Worm (Caenorhabditis elegans): ENCODE measurements around the gene hmg-5.

hmg-5 gene

DNA sequence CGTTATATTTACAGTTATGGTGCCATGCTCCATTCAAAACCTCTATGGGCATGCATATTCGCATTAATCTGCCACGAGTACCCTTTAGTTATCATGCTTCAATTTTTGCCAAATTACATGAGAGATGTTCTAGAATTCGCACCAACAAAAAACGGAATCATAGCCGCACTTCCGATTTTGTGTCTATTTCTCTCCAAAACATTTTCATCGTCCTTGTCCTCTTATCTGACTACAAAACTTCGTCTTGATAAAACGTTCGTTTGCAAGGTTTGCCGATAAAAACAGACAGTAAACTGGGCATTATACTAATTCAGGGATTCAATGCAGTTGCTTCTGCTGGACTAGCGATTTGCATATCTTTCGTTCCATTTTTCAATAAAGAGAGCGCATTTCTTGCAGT, 7.2 kb upstream of the hmg-5 start:
- TF ChIP-seq ceh-39 (tag; optimal IDR thresholded peaks at IDR 0.05) (no peak), sptf-1 (tag; optimal IDR thresholded peaks at IDR 0.05) (no peak), nhr-2 (tag; optimal IDR thresholded peaks at IDR 0.05) (no peak), lsy-2 (tag; optimal IDR thresholded peaks at IDR 0.05) (no peak), bed-3 (GFP tag; optimal IDR thresholded peaks at IDR 0.05) (no peak), lin-13 (tag; optimal IDR thresholded peaks at IDR 0.05) (no peak), mep-1 (tag; optimal IDR thresholded peaks at IDR 0.05) (no peak), cnd-1 (tag; optimal IDR thresholded peaks at IDR 0.05) (no peak), snpc-4 (tag; optimal IDR thresholded peaks at IDR 0.05) (no peak), pha-4 (tag; optimal IDR thresholded peaks at IDR 0.05) (no peak)

DNA sequence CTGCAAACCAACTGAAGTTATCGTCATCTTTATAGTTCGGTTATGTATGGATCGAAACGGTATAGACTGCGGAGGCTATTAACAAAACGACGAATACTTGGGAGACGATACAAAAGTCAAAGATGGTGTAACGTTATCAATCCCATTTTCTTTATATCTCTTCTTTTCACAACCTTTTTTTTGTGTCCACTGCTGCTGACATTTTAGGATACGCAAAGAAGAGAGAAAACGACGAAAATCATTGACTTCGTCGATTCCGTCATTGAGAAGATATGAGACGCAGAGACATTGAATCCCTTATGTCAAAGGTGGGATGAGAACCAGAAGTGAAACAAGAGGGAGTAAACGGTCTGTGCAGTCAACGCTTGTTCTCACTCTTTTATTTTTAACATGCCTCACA, 5.1 kb upstream of the hmg-5 start, which contains the start of gene cima-1:
Gene cima-1, plus strand, starts transcription at position 340 of the 400 bp plus-strand sequence.
- TF ChIP-seq ztf-11 (tag; optimal IDR thresholded peaks at IDR 0.05) (no peak), unc-120 (tag; optimal IDR thresholded peaks at IDR 0.05; ENCODE audit: poor library complexity, severe bottlenecking) (no peak), sptf-1 (tag; optimal IDR thresholded peaks at IDR 0.05) (no peak), lin-13 (tag; optimal IDR thresholded peaks at IDR 0.05) (no peak), snpc-4 (tag; optimal IDR thresholded peaks at IDR 0.05) (no peak), lin-32 (GFP tag; optimal IDR thresholded peaks at IDR 0.05) (no peak), ces-1 (GFP tag; optimal IDR thresholded peaks at IDR 0.05) (no peak), ceh-43 (GFP tag; optimal IDR thresholded peaks at IDR 0.05) (no peak), M03D4.4 (tag; optimal IDR thresholded peaks at IDR 0.05) (no peak), pha-4 (tag; optimal IDR thresholded peaks at IDR 0.05) (no peak), zip-8 (tag; optimal IDR thresholded peaks at IDR 0.05) (no peak), unc-62 (GFP tag; optimal IDR thresholded peaks at IDR 0.05) (no peak), drap-1 (GFP tag; optimal IDR thresholded peaks at IDR 0.05) (no peak), lsy-2 (tag; optimal IDR thresholded peaks at IDR 0.05) (no peak), mep-1 (tag; optimal IDR thresholded peaks at IDR 0.05) (no peak), cnd-1 (tag; optimal IDR thresholded peaks at IDR 0.05) (no peak), mls-2 (tag; optimal IDR thresholded peaks at IDR 0.05) (no peak)

DNA sequence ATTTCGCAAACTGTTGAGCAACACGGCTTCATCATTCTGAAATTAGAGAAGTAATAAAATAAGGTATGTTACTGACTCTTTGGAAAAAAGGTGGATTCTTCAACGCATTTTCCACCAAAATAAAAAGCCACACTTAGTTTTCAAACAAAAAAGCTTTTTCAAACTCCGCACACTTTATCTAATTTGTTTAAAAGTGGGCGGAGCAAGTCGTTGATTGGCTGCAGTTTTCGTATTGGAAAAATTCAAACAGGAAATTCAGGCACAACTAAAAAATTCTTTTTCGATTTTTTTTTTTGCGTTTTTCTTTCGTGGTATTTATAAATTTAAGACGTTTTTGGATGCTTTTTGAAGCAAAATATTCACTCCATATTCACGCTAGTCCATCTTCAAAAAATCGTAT, 4.4 kb upstream of the hmg-5 start:
- TF ChIP-seq sptf-1 (tag; optimal IDR thresholded peaks at IDR 0.05) (no peak), ceh-39 (tag; optimal IDR thresholded peaks at IDR 0.05) (no peak), ham-2 (GFP tag; optimal IDR thresholded peaks at IDR 0.05) (no peak), nhr-76 (tag; optimal IDR thresholded peaks at IDR 0.05) (no peak), unc-120 (tag; optimal IDR thresholded peaks at IDR 0.05; ENCODE audit: poor library complexity, severe bottlenecking) (no peak), flh-1 (GFP tag; optimal IDR thresholded peaks at IDR 0.05) (no peak), cnd-1 (tag; optimal IDR thresholded peaks at IDR 0.05) (no peak), elt-1 (tag; optimal IDR thresholded peaks at IDR 0.05; ENCODE audit: borderline replicate concordance, insufficient read depth) (no peak), nhr-28 (tag; optimal IDR thresholded peaks at IDR 0.05) (no peak), drap-1 (GFP tag; optimal IDR thresholded peaks at IDR 0.05) (no peak), nhr-2 (tag; optimal IDR thresholded peaks at IDR 0.05) (no peak), mep-1 (tag; optimal IDR thresholded peaks at IDR 0.05) (no peak), unc-39 (tag; optimal IDR thresholded peaks at IDR 0.05) (no peak)

DNA sequence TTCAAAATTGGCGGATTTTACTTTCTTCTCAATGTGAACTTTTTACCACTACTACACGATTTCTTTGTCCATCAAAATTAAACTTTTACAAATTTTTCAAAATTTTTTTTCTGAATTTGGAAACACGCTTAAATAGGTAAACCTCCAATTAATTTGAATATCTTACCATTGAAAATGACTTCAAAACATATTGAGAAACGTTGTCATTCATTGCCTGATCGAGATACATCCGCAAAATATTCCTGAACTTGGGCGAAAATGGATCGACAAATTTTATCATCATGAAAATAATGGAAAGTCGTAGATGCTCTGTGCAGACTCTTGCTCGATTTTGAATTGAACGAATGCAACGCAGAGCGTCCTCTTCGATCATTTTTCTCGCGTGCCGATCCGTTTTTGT, 842 bp upstream of the hmg-5 start:
- no peak for TF ChIP-seq unc-39 (tag; optimal IDR thresholded peaks at IDR 0.05)
- no peak for TF ChIP-seq ceh-39 (tag; optimal IDR thresholded peaks at IDR 0.05)
- no peak for TF ChIP-seq drap-1 (GFP tag; optimal IDR thresholded peaks at IDR 0.05)
- TF ChIP-seq zip-8 (tag; optimal IDR thresholded peaks at IDR 0.05): no peak
- TF ChIP-seq ztf-11 (tag; optimal IDR thresholded peaks at IDR 0.05): no peak
- no peak for TF ChIP-seq lin-13 (tag; optimal IDR thresholded peaks at IDR 0.05)

DNA sequence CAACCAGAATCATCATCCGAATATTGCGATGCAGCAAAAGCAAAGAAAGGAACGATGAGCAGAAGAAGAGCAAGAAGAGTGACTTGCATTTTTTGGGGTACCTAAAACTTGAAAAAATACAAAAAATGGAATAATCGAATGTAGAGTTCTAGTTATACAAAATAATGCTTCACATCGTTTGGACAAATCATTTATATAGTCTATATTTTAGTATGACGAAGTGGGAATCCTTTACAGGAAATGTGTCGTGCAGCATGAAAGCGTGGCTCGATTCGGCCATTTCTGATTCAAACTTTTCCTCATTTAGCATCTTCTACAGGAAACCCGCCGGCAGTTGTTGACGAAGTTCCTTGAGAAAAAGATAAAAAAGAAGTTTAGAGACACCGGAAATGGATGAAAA, 3.0 kb downstream of the hmg-5 start, which contains the start of gene nlp-20:
Gene nlp-20, minus strand, starts transcription at position 101 of the 400 bp plus-strand sequence.
- no peak for TF ChIP-seq elt-1 (tag; optimal IDR thresholded peaks at IDR 0.05; ENCODE audit: borderline replicate concordance, insufficient read depth)
- no peak for TF ChIP-seq snpc-4 (tag; optimal IDR thresholded peaks at IDR 0.05)
- TF ChIP-seq M03D4.4 (tag; optimal IDR thresholded peaks at IDR 0.05): no peak
- TF ChIP-seq ceh-43 (GFP tag; optimal IDR thresholded peaks at IDR 0.05): no peak
- TF ChIP-seq ceh-83 (GFP tag; optimal IDR thresholded peaks at IDR 0.05): no peak
- no peak for TF ChIP-seq nhr-76 (tag; optimal IDR thresholded peaks at IDR 0.05)
- no peak for TF ChIP-seq elt-3 (tag; optimal IDR thresholded peaks at IDR 0.05)

DNA sequence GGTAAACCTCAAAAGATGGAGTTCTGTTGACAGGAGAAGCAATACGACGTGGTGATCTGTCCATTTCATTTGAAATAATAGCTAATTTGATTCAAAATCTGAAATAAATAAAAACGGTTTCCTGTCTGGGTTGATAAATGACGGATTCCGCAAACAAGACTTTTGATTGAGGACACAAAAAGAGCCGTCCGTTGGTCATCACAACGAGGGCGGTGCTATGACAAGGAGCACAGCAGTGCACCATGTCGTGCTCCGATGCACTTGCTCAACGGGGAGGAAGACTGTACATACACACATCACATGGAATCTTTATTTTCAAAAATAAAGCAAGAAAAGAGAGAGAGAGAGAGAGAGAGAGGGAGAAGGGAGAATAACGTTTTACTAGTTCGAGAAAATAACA, 4.3 kb downstream of the hmg-5 start, which contains the start of gene nep-16:
Gene nep-16, minus strand, starts transcription at position 101 of the 400 bp plus-strand sequence.
- TF ChIP-seq elt-1 (tag; optimal IDR thresholded peaks at IDR 0.05; ENCODE audit: borderline replicate concordance, insufficient read depth) (no peak), unc-62 (GFP tag; optimal IDR thresholded peaks at IDR 0.05) (no peak), elt-3 (tag; optimal IDR thresholded peaks at IDR 0.05) (no peak), nhr-76 (tag; optimal IDR thresholded peaks at IDR 0.05) (no peak), mep-1 (tag; optimal IDR thresholded peaks at IDR 0.05) (no peak)

Measured in whole organism, mixed stage, embryonic.